Worm (Caenorhabditis elegans) whole organism, L4 larva: Measurements from ENCODE around the gene ceh-93.

Source experiments
- Y48G9A.11 ChIP-seq: fragments of 200-800 bp; sonication (Bioruptor generic); IDR thresholded peaks from 2 replicates; pipeline ENCODE4 v1.3.6; 2022; ENCODE audit warnings: missing genetic modification reagents, missing genetic modification characterization, missing compliant biosample characterization
- ZK546.5 ChIP-seq, 2 experiments: sonication (generic microtip); optimal IDR thresholded peaks; 2 replicates each; lab custom pipeline; 2017; ENCODE audit warnings: missing biosample characterization in 2 of 2, missing genetic modification characterization in 2 of 2
- gei-8 ChIP-seq: fragments of 200-800 bp; sonication (Bioruptor generic); optimal IDR thresholded peaks from 2 replicates; lab custom pipeline; 2018; ENCODE audit warnings: mild to moderate bottlenecking, missing genetic modification characterization, missing compliant biosample characterization
- lin-15B ChIP-seq: fragments of 150-350 bp; sonication (generic microtip); optimal IDR thresholded peaks from 3 replicates; lab custom pipeline; 2014; ENCODE audit warnings: missing biosample characterization, missing genetic modification characterization
- nhr-237 ChIP-seq: sonication (generic microtip); optimal IDR thresholded peaks from 2 replicates; lab custom pipeline; 2017; ENCODE audit warnings: missing biosample characterization, missing genetic modification characterization
- nhr-77 ChIP-seq: fragments of 150-350 bp; optimal IDR thresholded peaks from 2 replicates; lab custom pipeline; 2014; ENCODE audit warnings: missing biosample characterization, missing genetic modification characterization
- ztf-11 ChIP-seq: fragments of 150-350 bp; optimal IDR thresholded peaks from 2 replicates; lab custom pipeline; 2014; ENCODE audit warnings: missing biosample characterization, missing genetic modification characterization

- TF ChIP-seq Y48G9A.11 (GFP tag; lab: Robert Waterston, UW): no peak
- TF ChIP-seq lin-15B (tag; lab: Kevin White, UChicago): no peak
- TF ChIP-seq nhr-77 (tag; lab: Kevin White, UChicago): no peak
- TF ChIP-seq ZK546.5 (tag; optimal IDR thresholded peaks at IDR 0.05; lab: Kevin White, UChicago): no peak
- TF ChIP-seq nhr-237: no peak
- no peak for TF ChIP-seq gei-8 (GFP tag; lab: Kevin White, UChicago)
- no peak for TF ChIP-seq ztf-11 (tag; lab: Kevin White, UChicago)
Measured at ce11 chrX:421407-421784, 32.8 kb upstream of the ceh-93 start, which contains the start of gene col-19.
